Worm (Caenorhabditis elegans) whole organism, L4 larva: Measurements from ENCODE around the gene tbx-38.

ENCODE experiments used
- D1046.2 ChIP-seq: fragments of 200-800 bp; sonication (Bioruptor generic); IDR thresholded peaks from 2 replicates; pipeline ENCODE4 v1.3.6; 2022; ENCODE audit warnings: missing genetic modification characterization, missing compliant biosample characterization
- F26F4.8 ChIP-seq: fragments of 200-800 bp; sonication (Bioruptor generic); conservative IDR thresholded peaks from 2 replicates; pipeline ENCODE4 v1.3.6; 2022; ENCODE audit warnings: missing genetic modification characterization, missing compliant biosample characterization
- F44E2.7 ChIP-seq: fragments of 200-800 bp; sonication (Bioruptor generic); IDR thresholded peaks from 2 replicates; pipeline ENCODE4 v2.1.2; 2022; ENCODE audit warnings: missing genetic modification characterization, missing compliant biosample characterization
- F49E8.2 ChIP-seq: sonication (generic microtip); optimal IDR thresholded peaks from 2 replicates; lab custom pipeline; 2016; ENCODE audit warnings: missing compliant biosample characterization, mild to moderate bottlenecking, missing genetic modification characterization, borderline replicate concordance
- T20F7.1 ChIP-seq: fragments of 200-800 bp; sonication (Bioruptor generic); optimal IDR thresholded peaks from 2 replicates; lab custom pipeline; 2018; ENCODE audit warnings: mild to moderate bottlenecking, missing genetic modification characterization, missing compliant biosample characterization
- T26A8.4 ChIP-seq: fragments of 200-800 bp; sonication (Bioruptor generic); IDR thresholded peaks from 2 replicates; pipeline ENCODE4 v1.3.6; 2022; ENCODE audit warnings: missing genetic modification characterization, missing compliant biosample characterization
- Y105C5A.15 ChIP-seq: fragments of 200-800 bp; sonication (Bioruptor generic); IDR thresholded peaks from 2 replicates; pipeline ENCODE4 v1.3.6; 2022; ENCODE audit warnings: missing genetic modification characterization, missing compliant biosample characterization
- Y5F2A.4 ChIP-seq: fragments of 200-800 bp; sonication (Bioruptor generic); optimal IDR thresholded peaks from 2 replicates; lab custom pipeline; 2018; ENCODE audit warnings: mild to moderate bottlenecking, missing genetic modification characterization, missing compliant biosample characterization
- ZK337.2 ChIP-seq: fragments of 200-800 bp; sonication (Bioruptor generic); IDR thresholded peaks from 2 replicates; pipeline ENCODE4 v1.3.6; 2022; ENCODE audit warnings: missing genetic modification reagents, missing genetic modification characterization, missing compliant biosample characterization
- aha-1 ChIP-seq: fragments of 150-350 bp; peaks from one replicate; lab custom pipeline; 2014; ENCODE audit warnings: missing biosample characterization, missing genetic modification characterization
- ceh-20 ChIP-seq: fragments of 200-800 bp; sonication (Bioruptor generic); IDR thresholded peaks from 2 replicates; pipeline ENCODE4 v1.3.6; 2022; ENCODE audit warnings: missing genetic modification reagents, missing genetic modification characterization, missing compliant biosample characterization
- ceh-28 ChIP-seq: fragments of 150-350 bp; optimal IDR thresholded peaks from 2 replicates; lab custom pipeline; 2014; ENCODE audit warnings: missing biosample characterization, missing genetic modification reagents, missing genetic modification characterization
- ceh-32 ChIP-seq: sonication (generic microtip); optimal IDR thresholded peaks from 2 replicates; lab custom pipeline; 2016; ENCODE audit warnings: mild to moderate bottlenecking, missing genetic modification characterization, missing compliant biosample characterization; ENCODE audit not compliant: poor library complexity
- ceh-62 ChIP-seq: sonication (generic microtip); optimal IDR thresholded peaks from 2 replicates; lab custom pipeline; 2017; ENCODE audit warnings: missing biosample characterization, missing genetic modification characterization
- ces-1 ChIP-seq: fragments of 150-350 bp; sonication (generic microtip); optimal IDR thresholded peaks from 4 replicates; lab custom pipeline; 2014; ENCODE audit warnings: missing biosample characterization, missing genetic modification reagents, missing genetic modification characterization
- cey-2 ChIP-seq: sonication (generic microtip); optimal IDR thresholded peaks from 3 replicates; lab custom pipeline; 2017; ENCODE audit warnings: missing genetic modification characterization, mild to moderate bottlenecking, missing compliant biosample characterization, antibody characterized with exemption, borderline replicate concordance; ENCODE audit not compliant: insufficient read depth
- daf-12 ChIP-seq: fragments of 150-350 bp; optimal IDR thresholded peaks from 2 replicates; lab custom pipeline; 2014; ENCODE audit warnings: missing biosample characterization, missing genetic modification reagents, missing genetic modification characterization
- daf-16 ChIP-seq, 3 experiments: sonication (generic microtip); optimal IDR thresholded peaks; 2 replicates each; lab custom pipeline; 2016 to 2017; ENCODE audit warnings: missing genetic modification characterization in 3 of 3, missing genetic modification reagents in 3 of 3, mild to moderate bottlenecking in 2 of 3, missing compliant biosample characterization in 2 of 3, missing biosample characterization in 1 of 3, moderate library complexity in 1 of 3
- daf-19 ChIP-seq: fragments of 200-800 bp; sonication (Bioruptor generic); conservative IDR thresholded peaks from 2 replicates; pipeline ENCODE4 v1.3.6; 2022; ENCODE audit warnings: missing genetic modification characterization, missing compliant biosample characterization
- daf-8 ChIP-seq: fragments of 200-800 bp; sonication (Bioruptor generic); IDR thresholded peaks from 2 replicates; pipeline ENCODE4 v1.3.6; 2022; ENCODE audit warnings: missing genetic modification characterization, missing compliant biosample characterization
- dmd-9 ChIP-seq: fragments of 200-800 bp; sonication (Bioruptor generic); IDR thresholded peaks from 2 replicates; pipeline ENCODE4 v1.3.6; 2022; ENCODE audit warnings: missing genetic modification reagents, missing genetic modification characterization, missing compliant biosample characterization
- dve-1 ChIP-seq: sonication (generic microtip); optimal IDR thresholded peaks from 2 replicates; lab custom pipeline; 2017; ENCODE audit warnings: antibody characterized with exemption, mild to moderate bottlenecking, missing genetic modification characterization, missing compliant biosample characterization; ENCODE audit not compliant: insufficient read depth
- egl-43 ChIP-seq: fragments of 200-800 bp; sonication (Bioruptor generic); IDR thresholded peaks from 2 replicates; pipeline ENCODE4 v1.3.6; 2022; ENCODE audit warnings: missing genetic modification reagents, missing genetic modification characterization, missing compliant biosample characterization
- fkh-10 ChIP-seq: fragments of 150-350 bp; optimal IDR thresholded peaks from 2 replicates; lab custom pipeline; 2014; ENCODE audit warnings: missing biosample characterization, missing genetic modification reagents, missing genetic modification characterization
- hlh-30 ChIP-seq: sonication (generic microtip); optimal IDR thresholded peaks from 2 replicates; lab custom pipeline; 2017; ENCODE audit warnings: antibody characterized with exemption, mild to moderate bottlenecking, missing genetic modification characterization, missing compliant biosample characterization; ENCODE audit not compliant: insufficient read depth
- hmg-1.1 ChIP-seq: fragments of 200-800 bp; sonication (Bioruptor generic); IDR thresholded peaks from 2 replicates; pipeline ENCODE4 v1.3.6; 2022; ENCODE audit warnings: missing genetic modification reagents, missing genetic modification characterization, missing compliant biosample characterization
- lim-7 ChIP-seq: fragments of 200-800 bp; sonication (Bioruptor generic); IDR thresholded peaks from 2 replicates; pipeline ENCODE4 v1.3.6; 2022; ENCODE audit warnings: missing genetic modification characterization, missing compliant biosample characterization
- lin-13 ChIP-seq: fragments of 150-350 bp; optimal IDR thresholded peaks from 2 replicates; lab custom pipeline; 2014; ENCODE audit warnings: missing biosample characterization, missing genetic modification reagents, missing genetic modification characterization
- lin-15B ChIP-seq: fragments of 150-350 bp; sonication (generic microtip); optimal IDR thresholded peaks from 3 replicates; lab custom pipeline; 2014; ENCODE audit warnings: missing biosample characterization, missing genetic modification characterization
- lsy-2 ChIP-seq, 2 experiments: fragments of 150-350 bp in 1 of 2; sonication (generic microtip) in 1 of 2; optimal IDR thresholded peaks; 2 replicates each; lab custom pipeline; 2014 to 2017; ENCODE audit warnings: missing biosample characterization in 2 of 2, missing genetic modification characterization in 2 of 2
- madf-5 ChIP-seq, 2 experiments: fragments of 200-800 bp; sonication (Bioruptor generic); IDR thresholded peaks; 2 replicates each; pipeline ENCODE4 v1.3.6; 2022; ENCODE audit warnings: missing compliant biosample characterization in 2 of 2, missing genetic modification characterization in 2 of 2
- mdl-1 ChIP-seq, 2 experiments: fragments of 150-350 bp in 1 of 2; sonication (generic microtip) in 1 of 2; optimal IDR thresholded peaks; 2 replicates each; lab custom pipeline; 2014 to 2017; ENCODE audit warnings: missing biosample characterization in 2 of 2, missing genetic modification characterization in 2 of 2
- mxl-2 ChIP-seq: fragments of 200-800 bp; sonication (Bioruptor generic); conservative IDR thresholded peaks from 2 replicates; pipeline ENCODE4 v1.3.6; 2022; ENCODE audit warnings: missing genetic modification reagents, missing genetic modification characterization, missing compliant biosample characterization
- nhr-10 ChIP-seq: fragments of 150-350 bp; optimal IDR thresholded peaks from 2 replicates; lab custom pipeline; 2014; ENCODE audit warnings: missing biosample characterization, missing genetic modification characterization
- nhr-102 ChIP-seq: sonication (generic microtip); optimal IDR thresholded peaks from 2 replicates; lab custom pipeline; 2016; ENCODE audit warnings: mild to moderate bottlenecking, missing genetic modification characterization, moderate library complexity, missing compliant biosample characterization
- nhr-111 ChIP-seq: fragments of 200-800 bp; sonication (Bioruptor generic); optimal IDR thresholded peaks from 2 replicates; lab custom pipeline; 2018; ENCODE audit warnings: mild to moderate bottlenecking, missing genetic modification characterization, missing compliant biosample characterization
- nhr-28 ChIP-seq: fragments of 150-350 bp; optimal IDR thresholded peaks from 2 replicates; lab custom pipeline; 2014; ENCODE audit warnings: missing biosample characterization, missing genetic modification characterization
- nhr-41 ChIP-seq: fragments of 200-800 bp; sonication (Bioruptor generic); IDR thresholded peaks from 2 replicates; pipeline ENCODE4 v1.3.6; 2022; ENCODE audit warnings: missing genetic modification reagents, missing genetic modification characterization, missing compliant biosample characterization
- nhr-48 ChIP-seq: sonication (generic microtip); optimal IDR thresholded peaks from 2 replicates; lab custom pipeline; 2016; ENCODE audit warnings: mild to moderate bottlenecking, missing genetic modification characterization, missing compliant biosample characterization
- spr-3 ChIP-seq: fragments of 200-800 bp; sonication (Bioruptor generic); optimal IDR thresholded peaks from 2 replicates; lab custom pipeline; 2018; ENCODE audit warnings: mild to moderate bottlenecking, missing genetic modification characterization, missing compliant biosample characterization
- tag-97 ChIP-seq: fragments of 200-800 bp; sonication (Bioruptor generic); IDR thresholded peaks from 2 replicates; pipeline ENCODE4 v1.3.6; 2022; ENCODE audit warnings: missing genetic modification characterization, missing compliant biosample characterization
- unc-130 ChIP-seq: sonication (generic microtip); optimal IDR thresholded peaks from 2 replicates; lab custom pipeline; 2016; ENCODE audit warnings: missing genetic modification reagents, missing genetic modification characterization, missing compliant biosample characterization
- unc-39 ChIP-seq: sonication (generic microtip); optimal IDR thresholded peaks from 2 replicates; lab custom pipeline; 2017; ENCODE audit warnings: missing biosample characterization, missing genetic modification characterization
- unc-62 ChIP-seq, 3 experiments: fragments of 150-350 bp in 1 of 3; sonication (generic microtip); optimal IDR thresholded peaks in 2 of 3; peaks in 1 of 3; 1 replicate in 1 of 3; 2 replicates in 2 of 3; lab custom pipeline; 2014 to 2017; ENCODE audit warnings: missing biosample characterization in 3 of 3, missing genetic modification characterization in 3 of 3, missing genetic modification reagents in 3 of 3, missing genotype in 1 of 3
- vab-7 ChIP-seq: fragments of 200-800 bp; sonication (Bioruptor generic); IDR thresholded peaks from 2 replicates; pipeline ENCODE4 v1.3.6; 2022; ENCODE audit warnings: missing genetic modification reagents, missing genetic modification characterization, missing compliant biosample characterization
- zfp-2 ChIP-seq: sonication (generic microtip); optimal IDR thresholded peaks from 2 replicates; lab custom pipeline; 2016; ENCODE audit warnings: mild to moderate bottlenecking, missing genetic modification characterization, missing compliant biosample characterization
- zfp-3 ChIP-seq: fragments of 200-800 bp; sonication (Bioruptor generic); conservative IDR thresholded peaks from 2 replicates; pipeline ENCODE4 v1.3.6; 2022; ENCODE audit warnings: missing genetic modification reagents, missing genetic modification characterization, missing compliant biosample characterization
- zip-2 ChIP-seq: fragments of 150-350 bp; optimal IDR thresholded peaks from 2 replicates; lab custom pipeline; 2014; ENCODE audit warnings: missing biosample characterization, missing genetic modification characterization
- ztf-11 ChIP-seq: fragments of 150-350 bp; optimal IDR thresholded peaks from 2 replicates; lab custom pipeline; 2014; ENCODE audit warnings: missing biosample characterization, missing genetic modification characterization

tbx-38 gene

ce11 chrIII:11823260-11823659 is 37.4 kb upstream of the tbx-38 start, which contains the start of gene C18D11.3 (continued):
- TF ChIP-seq ceh-62 (tag; lab: Kevin White, UChicago) (no peak), aha-1 (tag; lab: Kevin White, UChicago) (peak; percentile 99), spr-3 (GFP tag; lab: Kevin White, UChicago) (no peak), daf-12 (tag; lab: Kevin White, UChicago) (no peak), zfp-3 (0 out of 2 replicates have a peak, but pooled peaks have one; percentile 18), ZK337.2 (GFP tag; lab: Robert Waterston, UW) (0 out of 2 replicates have a peak, but pooled peaks have one; percentile 29), F26F4.8 (GFP tag; lab: Robert Waterston, UW) (no peak), lin-15B (no peak), nhr-41 (GFP tag; lab: Robert Waterston, UW) (no peak), lin-13 (GFP tag; lab: Kevin White, UChicago) (peak; percentile 88), T26A8.4 (GFP tag; lab: Robert Waterston, UW) (peak; percentile 63), F49E8.2 (tag; lab: Kevin White, UChicago) (no peak), cey-2 (tag; lab: Kevin White, UChicago) (no peak), zfp-2 (no peak), tag-97 (no peak), daf-16 (GFP tag; optimal IDR thresholded peaks at IDR 0.05; lab: Kevin White, UChicago) (peak in 1 of 2 experiments; percentile 38), daf-16 (tag; optimal IDR thresholded peaks at IDR 0.05; lab: Kevin White, UChicago) (peak; percentile 99), unc-130 (GFP tag; lab: Kevin White, UChicago) (peak; percentile 36), mdl-1 (tag; optimal IDR thresholded peaks at IDR 0.05; lab: Kevin White, UChicago) (peak in 1 of 2 experiments; percentile 89), nhr-48 (no peak), mxl-2 (GFP tag; lab: Robert Waterston, UW) (no peak), Y5F2A.4 (GFP tag; lab: Kevin White, UChicago) (no peak), ces-1 (GFP tag; lab: Kevin White, UChicago) (no peak), unc-62 (GFP tag; optimal IDR thresholded peaks at IDR 0.05 in 1 of 2; lab: Kevin White, UChicago) (peak in 1 of 2 experiments; percentile 97), unc-62 (tag; optimal IDR thresholded peaks at IDR 0.05; lab: Kevin White, UChicago) (no peak), zip-2 (tag; lab: Kevin White, UChicago) (no peak), fkh-10 (GFP tag; lab: Kevin White, UChicago) (peak; percentile 27), lsy-2 (tag; optimal IDR thresholded peaks at IDR 0.05; lab: Kevin White, UChicago) (peak; percentile 87 to 98), F44E2.7 (GFP tag; lab: Robert Waterston, UW) (no peak), ceh-28 (tag; lab: Kevin White, UChicago) (no peak), T20F7.1 (no peak), nhr-10 (tag; lab: Kevin White, UChicago) (no peak), ceh-32 (no peak), nhr-102 (peak; percentile 29), dve-1 (peak; percentile 88), unc-39 (tag; lab: Kevin White, UChicago) (no peak), D1046.2 (GFP tag; lab: Robert Waterston, UW) (no peak), ztf-11 (tag; lab: Kevin White, UChicago) (no peak), madf-5 (GFP tag; IDR thresholded peaks at IDR 0.05; lab: Robert Waterston, UW) (0 out of 4 replicates have a peak, but pooled peaks of 1 of the 2 experiments have one; percentile 8), nhr-111 (GFP tag; lab: Kevin White, UChicago) (no peak), vab-7 (GFP tag; lab: Robert Waterston, UW) (peak; percentile 69), lim-7 (no peak; the same call in 1 of the 2 replicates), dmd-9 (0 out of 2 replicates have a peak, but pooled peaks have one; percentile 48), Y105C5A.15 (GFP tag; lab: Robert Waterston, UW) (no peak), daf-19 (no peak), ceh-20 (GFP tag; lab: Robert Waterston, UW) (0 out of 2 replicates have a peak, but pooled peaks have one; percentile 39), nhr-28 (tag; lab: Kevin White, UChicago) (peak; percentile 67), daf-8 (GFP tag; lab: Robert Waterston, UW) (no peak), egl-43 (GFP tag; lab: Robert Waterston, UW) (0 out of 2 replicates have a peak, but pooled peaks have one; percentile 5), hlh-30 (peak; percentile 99), hmg-1.1 (peak; percentile 73)
